Fruit fly (Drosophila melanogaster) whole organism, embryonic: ENCODE data around the gene Lim1.

ENCODE experiments used
- B-H2 ChIP-seq: fragments of 200-800 bp; sonication (Bioruptor generic); optimal IDR thresholded peaks from 2 replicates; lab custom pipeline; 2018; ENCODE audit warnings: missing biosample characterization, mild to moderate bottlenecking, missing genetic modification characterization
- CG12236 ChIP-seq: fragments of 200-800 bp; sonication (Bioruptor generic); optimal IDR thresholded peaks from 2 replicates; lab custom pipeline; 2016; ENCODE audit warnings: missing biosample characterization, missing genetic modification characterization
- CG17385 ChIP-seq: fragments of 200-800 bp; sonication (Bioruptor generic); optimal IDR thresholded peaks from 3 replicates; lab custom pipeline; 2018; ENCODE audit warnings: missing biosample characterization, mild to moderate bottlenecking, missing genetic modification characterization
- Mrtf ChIP-seq: fragments of 200-800 bp; sonication (Bioruptor generic); IDR thresholded peaks from 3 replicates; pipeline ENCODE4 v1.3.6; 2022; ENCODE audit warnings: missing biosample characterization, missing genetic modification characterization
- YL-1 ChIP-seq: fragments of 200-800 bp; sonication (Bioruptor generic); optimal IDR thresholded peaks from 3 replicates; lab custom pipeline; 2017; ENCODE audit warnings: missing biosample characterization, mild to moderate bottlenecking, missing genetic modification characterization
- fru ChIP-seq: fragments of >200 bp; optimal IDR thresholded peaks from 2 replicates; lab custom pipeline; 2017
- nerfin-2 ChIP-seq: fragments of 200-800 bp; sonication (Bioruptor generic); IDR thresholded peaks from 2 replicates; pipeline ENCODE4 v1.3.6; 2022; ENCODE audit warnings: missing biosample characterization, missing genetic modification characterization; ENCODE audit not compliant: partially characterized antibody
- phol ChIP-seq: fragments of 200-800 bp; sonication (Bioruptor generic); optimal IDR thresholded peaks from 3 replicates; lab custom pipeline; 2018; ENCODE audit warnings: missing biosample characterization, mild to moderate bottlenecking, missing genetic modification characterization, moderate library complexity
- slbo ChIP-seq: fragments of 200-800 bp; sonication (Bioruptor generic); IDR thresholded peaks from 2 replicates; pipeline ENCODE4 v1.3.6; 2022; ENCODE audit warnings: missing biosample characterization, missing genetic modification characterization

dm6 chrX:8721501-8721900, 84.1 kb downstream of the Lim1 start:
- TF ChIP-seq YL-1 (GFP tag; lab: Kevin White, UChicago) (no peak), fru (lab: Kevin White, UChicago) (no peak), nerfin-2 (GFP tag; lab: Robert Waterston, UW) (no peak), slbo (GFP tag; lab: Robert Waterston, UW) (no peak), phol (tag; lab: Kevin White, UChicago) (no peak), CG17385 (GFP tag; lab: Kevin White, UChicago) (no peak), Mrtf (no peak), CG12236 (GFP tag; lab: Kevin White, UChicago) (no peak), B-H2 (no peak)
